Worm (Caenorhabditis elegans) whole organism, L1 larva: ENCODE results near the gene nhr-260.

ENCODE experiments used
- F16B12.6 ChIP-seq: fragments of 150-350 bp; optimal IDR thresholded peaks from 2 replicates; lab custom pipeline; 2014; ENCODE audit warnings: missing biosample characterization, missing genetic modification characterization
- aly-2 ChIP-seq: fragments of 150-350 bp; optimal IDR thresholded peaks from 2 replicates; lab custom pipeline; 2014; ENCODE audit warnings: missing biosample characterization, missing genetic modification characterization
- ces-1 ChIP-seq: fragments of 150-350 bp; optimal IDR thresholded peaks from 2 replicates; lab custom pipeline; 2014; ENCODE audit warnings: missing biosample characterization, missing genetic modification reagents, missing genetic modification characterization
- ets-5 ChIP-seq: fragments of 200-800 bp; sonication (Bioruptor generic); IDR thresholded peaks from 2 replicates; pipeline ENCODE4 v1.3.6; 2022; ENCODE audit warnings: missing genetic modification characterization, missing compliant biosample characterization
- grh-1 ChIP-seq: fragments of 200-800 bp; sonication (Bioruptor generic); IDR thresholded peaks from 2 replicates; pipeline ENCODE4 v1.3.6; 2022; ENCODE audit warnings: missing genetic modification reagents, missing genetic modification characterization, missing compliant biosample characterization
- lin-15B ChIP-seq: fragments of 150-350 bp; sonication (generic microtip); optimal IDR thresholded peaks from 3 replicates; lab custom pipeline; 2014; ENCODE audit warnings: missing biosample characterization, missing genetic modification characterization
- lin-35 ChIP-seq, 2 experiments: fragments of 150-350 bp; optimal IDR thresholded peaks; 2 replicates each; lab custom pipeline; 2014; ENCODE audit warnings: missing biosample characterization in 2 of 2, missing genetic modification characterization in 2 of 2, missing genetic modification reagents in 2 of 2
- lir-3 ChIP-seq: sonication (generic microtip); optimal IDR thresholded peaks from 2 replicates; lab custom pipeline; 2016; ENCODE audit warnings: mild to moderate bottlenecking, missing genetic modification characterization, moderate library complexity, missing compliant biosample characterization; ENCODE audit not compliant: poor library complexity
- nhr-19 ChIP-seq: fragments of 200-800 bp; sonication (Bioruptor generic); conservative IDR thresholded peaks from 2 replicates; pipeline ENCODE4 v1.3.6; 2022; ENCODE audit warnings: missing genetic modification characterization, missing compliant biosample characterization
- nhr-237 ChIP-seq: fragments of 150-350 bp; optimal IDR thresholded peaks from 2 replicates; lab custom pipeline; 2014; ENCODE audit warnings: missing biosample characterization, missing genetic modification characterization
- nhr-77 ChIP-seq: fragments of 150-350 bp; optimal IDR thresholded peaks from 2 replicates; lab custom pipeline; 2014; ENCODE audit warnings: missing biosample characterization, missing genetic modification characterization
- pqm-1 ChIP-seq: sonication (generic microtip); optimal IDR thresholded peaks from 3 replicates; lab custom pipeline; 2017; ENCODE audit warnings: missing biosample characterization, missing genetic modification characterization
- zag-1 ChIP-seq: fragments of 150-350 bp; optimal IDR thresholded peaks from 2 replicates; lab custom pipeline; 2014; ENCODE audit warnings: missing biosample characterization, missing genetic modification characterization

DNA sequence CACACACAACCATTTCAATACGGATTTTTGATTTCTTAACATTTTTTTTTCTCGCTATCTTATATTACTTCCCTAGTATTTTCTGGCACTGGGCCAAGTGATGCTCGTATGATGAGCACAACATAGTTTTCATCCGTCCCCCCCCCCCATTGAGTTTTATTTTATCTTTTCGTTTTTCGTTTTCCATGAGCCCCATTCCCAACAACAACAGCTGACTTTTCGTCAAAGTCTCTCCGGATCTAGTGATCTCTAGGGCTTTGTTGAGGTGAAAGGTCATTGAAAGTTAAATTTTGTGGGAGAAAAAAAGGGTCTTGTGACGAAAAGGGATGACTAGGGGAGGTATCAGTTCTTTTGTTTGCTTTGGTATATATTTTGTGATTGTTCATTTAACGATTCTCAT lies 30.6 kb downstream of the nhr-260 start:
- TF ChIP-seq nhr-237 (tag; lab: Kevin White, UChicago), result no peak
- TF ChIP-seq lir-3, result no peak
- no peak for TF ChIP-seq aly-2 (tag; lab: Kevin White, UChicago)
- TF ChIP-seq nhr-77 (tag; lab: Kevin White, UChicago), result no peak
- TF ChIP-seq ces-1, result no peak
- no peak for TF ChIP-seq lin-35 (GFP tag; optimal IDR thresholded peaks at IDR 0.05; lab: Kevin White, UChicago)
- no peak for TF ChIP-seq ets-5 (GFP tag; lab: Robert Waterston, UW)
- no peak for TF ChIP-seq F16B12.6 (tag; lab: Kevin White, UChicago)
- no peak for TF ChIP-seq zag-1
- no peak for TF ChIP-seq lin-15B (tag; lab: Kevin White, UChicago)
- TF ChIP-seq grh-1 (GFP tag; lab: Robert Waterston, UW), result no peak
- TF ChIP-seq pqm-1 (tag; lab: Kevin White, UChicago), result no peak
- TF ChIP-seq nhr-19, result peak; percentile 74
